Worm (Caenorhabditis elegans): ENCODE data around the gene C09F12.3.
A peak's percentile ranks its signal among the peaks of the same experiment; 100 is the strongest.

Gene C09F12.3

ce11 chrX:11042777-11043176 is at the start of gene C09F12.3:
Gene C09F12.3, minus strand, starts transcription at chrX:11042877.
- TF ChIP-seq hmg-1.1 (GFP tag; IDR thresholded peaks at IDR 0.05): no peak
- TF ChIP-seq lin-15B (tag; optimal IDR thresholded peaks at IDR 0.05): no peak
- TF ChIP-seq unc-130 (GFP tag; optimal IDR thresholded peaks at IDR 0.05): no peak
- no peak for TF ChIP-seq T26A8.4 (GFP tag; IDR thresholded peaks at IDR 0.05)
- TF ChIP-seq snpc-1.2 (GFP tag; IDR thresholded peaks at IDR 0.05): no peak
- TF ChIP-seq cey-2 (tag; optimal IDR thresholded peaks at IDR 0.05; ENCODE audit: borderline replicate concordance, insufficient read depth): no peak
- no peak for TF ChIP-seq nhr-102 (tag; optimal IDR thresholded peaks at IDR 0.05)
- no peak for TF ChIP-seq saeg-2 (GFP tag; IDR thresholded peaks at IDR 0.05)
- TF ChIP-seq lin-29 (GFP tag; IDR thresholded peaks at IDR 0.05): no peak
- no peak for TF ChIP-seq arid-1 (GFP tag; conservative IDR thresholded peaks at IDR 0.05)
- no peak for TF ChIP-seq mes-2 (tag; optimal IDR thresholded peaks at IDR 0.05; ENCODE audit: poor library complexity, severe bottlenecking)
- no peak for TF ChIP-seq mdt-29 (GFP tag; IDR thresholded peaks at IDR 0.05)
- TF ChIP-seq unc-62 (GFP tag; optimal IDR thresholded peaks at IDR 0.05 in 1 of 2): no peak
- no peak for TF ChIP-seq unc-62 (tag; optimal IDR thresholded peaks at IDR 0.05)
- TF ChIP-seq ceh-44 (GFP tag; IDR thresholded peaks at IDR 0.05): no peak
- no peak for TF ChIP-seq egl-27 (tag; optimal IDR thresholded peaks at IDR 0.05)
- TF ChIP-seq hlh-11 (tag; optimal IDR thresholded peaks at IDR 0.05): no peak
- no peak for TF ChIP-seq F26F4.8 (GFP tag; conservative IDR thresholded peaks at IDR 0.05)
- TF ChIP-seq pqm-1 (tag; optimal IDR thresholded peaks at IDR 0.05): no peak
- TF ChIP-seq F37D6.2 (tag; optimal IDR thresholded peaks at IDR 0.05): no peak
- no peak for TF ChIP-seq mxl-2 (GFP tag; conservative IDR thresholded peaks at IDR 0.05)

- TF ChIP-seq nhr-6 (tag; optimal IDR thresholded peaks at IDR 0.05): peak; percentile 15
- no peak for TF ChIP-seq ceh-28 (tag; optimal IDR thresholded peaks at IDR 0.05)
- no peak for TF ChIP-seq mxl-2 (GFP tag; conservative IDR thresholded peaks at IDR 0.05)
- TF ChIP-seq ceh-44 (GFP tag; IDR thresholded peaks at IDR 0.05): no peak
- TF ChIP-seq ZK337.2 (GFP tag; IDR thresholded peaks at IDR 0.05): no peak
- TF ChIP-seq pqm-1 (tag; optimal IDR thresholded peaks at IDR 0.05): peak; percentile 46
- peak; percentile 5 for TF ChIP-seq nhr-28 (tag; optimal IDR thresholded peaks at IDR 0.05)
- peak in 1 of 2 experiments; percentile 77 for TF ChIP-seq unc-62 (GFP tag; optimal IDR thresholded peaks at IDR 0.05 in 1 of 2)
- no peak for TF ChIP-seq unc-62 (tag; optimal IDR thresholded peaks at IDR 0.05)
- TF ChIP-seq nhr-77 (tag; optimal IDR thresholded peaks at IDR 0.05): no peak
- peak; percentile 46 for TF ChIP-seq dve-1 (tag; optimal IDR thresholded peaks at IDR 0.05; ENCODE audit: insufficient read depth)
- no peak for TF ChIP-seq attf-4 (tag; optimal IDR thresholded peaks at IDR 0.05)
- TF ChIP-seq nhr-76 (tag; optimal IDR thresholded peaks at IDR 0.05): no peak
- TF ChIP-seq dmd-9 (GFP tag; IDR thresholded peaks at IDR 0.05): no peak
- TF ChIP-seq hlh-11 (tag; optimal IDR thresholded peaks at IDR 0.05): no peak
- no peak for TF ChIP-seq Y5F2A.4 (GFP tag; optimal IDR thresholded peaks at IDR 0.05)
- no peak for TF ChIP-seq lin-15B (tag; optimal IDR thresholded peaks at IDR 0.05)
- no peak for TF ChIP-seq nhr-48 (tag; optimal IDR thresholded peaks at IDR 0.05)
- TF ChIP-seq ama-1 (optimal IDR thresholded peaks at IDR 0.05): no peak
- no peak for TF ChIP-seq ceh-82 (tag; optimal IDR thresholded peaks at IDR 0.05)
- TF ChIP-seq aly-2 (tag; optimal IDR thresholded peaks at IDR 0.05): no peak
- no peak for TF ChIP-seq nhr-111 (GFP tag; optimal IDR thresholded peaks at IDR 0.05)
- TF ChIP-seq F44E2.7 (GFP tag; IDR thresholded peaks at IDR 0.05): no peak
Measured at ce11 chrX:11088952-11089351, 46.3 kb upstream of the C09F12.3 start, which contains the start of gene W04G3.11. Gene W04G3.11, plus strand, starts transcription at chrX:11089195.

DNA sequence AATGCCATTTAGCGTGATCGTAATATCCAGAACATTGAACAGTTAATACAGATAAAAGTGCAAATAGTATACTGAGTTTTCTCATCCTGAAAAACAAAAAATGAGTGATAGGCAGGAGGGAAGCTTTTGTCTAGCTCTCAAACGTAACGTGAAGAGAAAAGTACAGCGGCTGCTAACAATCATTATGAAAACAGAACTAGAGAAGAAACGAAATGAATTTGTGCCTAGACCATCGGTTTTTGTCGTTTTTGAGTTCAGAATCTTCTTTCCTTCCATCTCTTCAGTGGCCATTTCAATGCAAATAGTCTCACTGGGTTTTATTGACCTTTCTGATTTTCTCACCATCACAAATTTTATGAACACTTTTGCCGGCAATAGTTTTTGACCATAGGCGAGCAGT is 42.5 kb upstream of the C09F12.3 start, which contains the start of gene W04G3.7:
TSS of gene W04G3.7 (minus strand) at position 101 of the 400 bp plus-strand sequence.
- TF ChIP-seq lin-1 (GFP tag; IDR thresholded peaks at IDR 0.05): no peak
- TF ChIP-seq fos-1 (tag; optimal IDR thresholded peaks at IDR 0.05): no peak
- TF ChIP-seq ctbp-1 (GFP tag; IDR thresholded peaks at IDR 0.05): no peak
- no peak for TF ChIP-seq nhr-111 (GFP tag; optimal IDR thresholded peaks at IDR 0.05)
- no peak for TF ChIP-seq nhr-77 (tag; optimal IDR thresholded peaks at IDR 0.05)
- TF ChIP-seq dve-1 (tag; optimal IDR thresholded peaks at IDR 0.05; ENCODE audit: insufficient read depth): no peak
- no peak for TF ChIP-seq zip-11 (GFP tag; IDR thresholded peaks at IDR 0.05)
- TF ChIP-seq jun-1 (tag; optimal IDR thresholded peaks at IDR 0.05): no peak
- no peak for TF ChIP-seq nhr-41 (GFP tag; IDR thresholded peaks at IDR 0.05)
- TF ChIP-seq madf-5 (GFP tag; IDR thresholded peaks at IDR 0.05): no peak
- no peak for TF ChIP-seq cey-2 (tag; optimal IDR thresholded peaks at IDR 0.05; ENCODE audit: borderline replicate concordance, insufficient read depth)
- TF ChIP-seq daf-16 (GFP tag; optimal IDR thresholded peaks at IDR 0.05): no peak
- TF ChIP-seq daf-16 (tag; optimal IDR thresholded peaks at IDR 0.05): no peak
- TF ChIP-seq nhr-48 (tag; optimal IDR thresholded peaks at IDR 0.05): no peak
- no peak for TF ChIP-seq duxl-1 (tag; optimal IDR thresholded peaks at IDR 0.05; ENCODE audit: poor library complexity)
- TF ChIP-seq egl-43 (GFP tag; IDR thresholded peaks at IDR 0.05): no peak
- TF ChIP-seq lin-13 (GFP tag; optimal IDR thresholded peaks at IDR 0.05): no peak
- no peak for TF ChIP-seq lin-38 (GFP tag; IDR thresholded peaks at IDR 0.05)
